Worm (Caenorhabditis elegans): Measurements from ENCODE around the gene clec-224.

DNA sequence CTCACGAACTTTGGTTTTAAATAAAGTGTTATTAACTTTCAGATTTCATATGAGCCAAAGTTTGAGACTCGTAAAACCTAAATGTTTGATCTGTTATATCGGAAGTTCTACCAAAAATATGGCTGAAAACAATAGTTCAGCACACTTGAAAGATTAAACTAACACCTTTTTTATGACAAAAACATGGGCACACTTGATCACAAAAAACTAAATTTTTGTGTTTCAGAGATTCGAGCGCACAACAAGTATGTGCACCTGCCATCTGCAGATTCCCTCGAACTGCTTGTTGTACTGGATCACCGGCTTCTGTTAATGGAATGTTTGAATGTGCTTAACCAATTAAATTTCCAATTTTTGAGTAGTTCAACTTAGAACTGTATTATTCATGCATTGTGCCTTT, 25.5 kb downstream of the clec-224 start:
- TF ChIP-seq unc-62 (GFP tag; optimal IDR thresholded peaks at IDR 0.05): no peak
- TF ChIP-seq ceh-91 (GFP tag; IDR thresholded peaks at IDR 0.05): no peak
- no peak for TF ChIP-seq nfya-2 (GFP tag; IDR thresholded peaks at IDR 0.05)
- TF ChIP-seq hmg-1.2 (GFP tag; IDR thresholded peaks at IDR 0.05): no peak
- TF ChIP-seq ztf-18 (tag; optimal IDR thresholded peaks at IDR 0.05): no peak
- TF ChIP-seq snpc-4 (GFP tag; optimal IDR thresholded peaks at IDR 0.05): no peak
- no peak for TF ChIP-seq snpc-4 (tag; optimal IDR thresholded peaks at IDR 0.05)
- TF ChIP-seq sptf-2 (GFP tag; optimal IDR thresholded peaks at IDR 0.05): no peak
- no peak for TF ChIP-seq bed-2 (GFP tag; IDR thresholded peaks at IDR 0.05)
